Worm (Caenorhabditis elegans) whole organism, L2 larva: ENCODE data around the gene T07E3.3.

Source experiments
- C34F6.9 ChIP-seq: fragments of 150-350 bp; optimal IDR thresholded peaks from 2 replicates; lab custom pipeline; 2014; ENCODE audit warnings: missing biosample characterization, missing genetic modification characterization
- F13H6.1 ChIP-seq: sonication (generic microtip); optimal IDR thresholded peaks from 2 replicates; lab custom pipeline; 2016; ENCODE audit warnings: missing genetic modification characterization, missing compliant biosample characterization
- R02D3.7 ChIP-seq: fragments of 150-350 bp; optimal IDR thresholded peaks from 2 replicates; lab custom pipeline; 2014; ENCODE audit warnings: missing biosample characterization, missing genetic modification characterization
- Y55F3AM.14 ChIP-seq: fragments of 200-800 bp; sonication (Bioruptor generic); optimal IDR thresholded peaks from 2 replicates; lab custom pipeline; 2018; ENCODE audit warnings: mild to moderate bottlenecking, missing genetic modification characterization, missing compliant biosample characterization
- alr-1 ChIP-seq: fragments of 150-350 bp; optimal IDR thresholded peaks from 2 replicates; lab custom pipeline; 2014; ENCODE audit warnings: missing biosample characterization, missing genetic modification characterization
- ama-1 ChIP-seq: fragments of 150-350 bp; optimal IDR thresholded peaks from 2 replicates; lab custom pipeline; 2018; ENCODE audit warnings: inconsistent platforms
- blmp-1 ChIP-seq: sonication (generic microtip); optimal IDR thresholded peaks from 2 replicates; lab custom pipeline; 2017; ENCODE audit warnings: missing genetic modification characterization, mild to moderate bottlenecking, missing compliant biosample characterization, antibody characterized with exemption, moderate library complexity; ENCODE audit not compliant: insufficient read depth
- ceh-16 ChIP-seq: fragments of 150-350 bp; optimal IDR thresholded peaks from 2 replicates; lab custom pipeline; 2014; ENCODE audit warnings: missing biosample characterization, missing genetic modification characterization
- crh-2 ChIP-seq: sonication (generic microtip); optimal IDR thresholded peaks from 2 replicates; lab custom pipeline; 2017; ENCODE audit warnings: missing biosample characterization, missing genetic modification characterization
- dmd-4 ChIP-seq: sonication (generic microtip); optimal IDR thresholded peaks from 2 replicates; lab custom pipeline; 2017; ENCODE audit warnings: missing biosample characterization, missing genetic modification characterization
- egl-27 ChIP-seq: sonication (generic microtip); optimal IDR thresholded peaks from 3 replicates; lab custom pipeline; 2017; ENCODE audit warnings: missing biosample characterization, missing genetic modification reagents, missing genetic modification characterization
- elt-1 ChIP-seq: fragments of 150-350 bp; optimal IDR thresholded peaks from 2 replicates; lab custom pipeline; 2014; ENCODE audit warnings: missing biosample characterization, missing genetic modification characterization
- elt-3 ChIP-seq: sonication (generic microtip); optimal IDR thresholded peaks from 2 replicates; lab custom pipeline; 2017; ENCODE audit warnings: missing biosample characterization, missing genetic modification characterization
- fos-1 ChIP-seq: fragments of 150-350 bp; optimal IDR thresholded peaks from 2 replicates; lab custom pipeline; 2014; ENCODE audit warnings: missing biosample characterization, missing genetic modification characterization
- gmeb-1 ChIP-seq: fragments of 150-350 bp; optimal IDR thresholded peaks from 2 replicates; lab custom pipeline; 2014; ENCODE audit warnings: missing biosample characterization, missing genetic modification characterization
- lin-11 ChIP-seq: fragments of 150-350 bp; sonication (generic microtip); optimal IDR thresholded peaks from 2 replicates; lab custom pipeline; 2014; ENCODE audit warnings: missing biosample characterization, missing genetic modification characterization, inconsistent platforms, mixed read lengths
- lin-13 ChIP-seq: fragments of 150-350 bp; optimal IDR thresholded peaks from 2 replicates; lab custom pipeline; 2014; ENCODE audit warnings: missing biosample characterization, missing genetic modification reagents, missing genetic modification characterization
- lin-39 ChIP-seq: fragments of 150-350 bp; optimal IDR thresholded peaks from 2 replicates; lab custom pipeline; 2014; ENCODE audit warnings: missing biosample characterization, missing genetic modification reagents, missing genetic modification characterization
- lsy-2 ChIP-seq, 2 experiments: fragments of 150-350 bp in 1 of 2; sonication (generic microtip) in 1 of 2; optimal IDR thresholded peaks; 2 replicates each; lab custom pipeline; 2014 to 2017; ENCODE audit warnings: missing biosample characterization in 2 of 2, missing genetic modification characterization in 2 of 2
- mab-5 ChIP-seq: fragments of 150-350 bp; optimal IDR thresholded peaks from 2 replicates; lab custom pipeline; 2014; ENCODE audit warnings: missing biosample characterization, missing genetic modification characterization
- mbf-1 ChIP-seq: sonication (generic microtip); optimal IDR thresholded peaks from 2 replicates; lab custom pipeline; 2017; ENCODE audit warnings: missing biosample characterization, missing genetic modification characterization
- mdl-1 ChIP-seq, 2 experiments: fragments of 150-350 bp in 1 of 2; sonication (generic microtip) in 1 of 2; optimal IDR thresholded peaks; 2 replicates each; lab custom pipeline; 2017; ENCODE audit warnings: missing biosample characterization in 2 of 2, missing genetic modification characterization in 2 of 2
- nhr-10 ChIP-seq: sonication (generic microtip); optimal IDR thresholded peaks from 2 replicates; lab custom pipeline; 2017; ENCODE audit warnings: missing biosample characterization, missing genetic modification characterization
- nhr-11 ChIP-seq: fragments of 150-350 bp; optimal IDR thresholded peaks from 2 replicates; lab custom pipeline; 2014; ENCODE audit warnings: missing biosample characterization, missing genetic modification characterization
- nhr-129 ChIP-seq: fragments of 150-350 bp; optimal IDR thresholded peaks from 2 replicates; lab custom pipeline; 2014; ENCODE audit warnings: missing biosample characterization, missing genetic modification characterization
- nhr-21 ChIP-seq: fragments of 150-350 bp; optimal IDR thresholded peaks from 2 replicates; lab custom pipeline; 2014; ENCODE audit warnings: missing biosample characterization, missing genetic modification characterization
- nhr-23 ChIP-seq: fragments of 150-350 bp; optimal IDR thresholded peaks from 2 replicates; lab custom pipeline; 2014; ENCODE audit warnings: missing biosample characterization, missing genetic modification reagents, missing genetic modification characterization
- nhr-25 ChIP-seq: fragments of 150-350 bp; sonication (generic microtip); optimal IDR thresholded peaks from 3 replicates; lab custom pipeline; 2014; ENCODE audit warnings: missing biosample characterization, missing genetic modification characterization
- nhr-6 ChIP-seq: fragments of 150-350 bp; optimal IDR thresholded peaks from 2 replicates; lab custom pipeline; 2014; ENCODE audit warnings: missing biosample characterization, missing genetic modification characterization
- nhr-77 ChIP-seq: fragments of 150-350 bp; optimal IDR thresholded peaks from 2 replicates; lab custom pipeline; 2014; ENCODE audit warnings: missing biosample characterization, missing genetic modification characterization
- peb-1 ChIP-seq: fragments of 150-350 bp; optimal IDR thresholded peaks from 2 replicates; lab custom pipeline; 2014; ENCODE audit warnings: missing biosample characterization, missing genetic modification characterization
- skn-1 ChIP-seq: sonication (generic microtip); optimal IDR thresholded peaks from 2 replicates; lab custom pipeline; 2017; ENCODE audit warnings: missing biosample characterization, missing genetic modification characterization
- sma-9 ChIP-seq, 2 experiments: fragments of 150-350 bp in 1 of 2; sonication (generic microtip) in 1 of 2; optimal IDR thresholded peaks; 2 replicates each; lab custom pipeline; 2014 to 2016; ENCODE audit warnings: missing genetic modification characterization in 2 of 2, mild to moderate bottlenecking in 1 of 2, missing biosample characterization in 1 of 2, missing compliant biosample characterization in 1 of 2, missing genetic modification reagents in 1 of 2, moderate library complexity in 1 of 2
- unc-39 ChIP-seq: fragments of 150-350 bp; optimal IDR thresholded peaks from 2 replicates; lab custom pipeline; 2014; ENCODE audit warnings: missing biosample characterization, missing genetic modification characterization
- unc-62 ChIP-seq: fragments of 150-350 bp; optimal IDR thresholded peaks from 2 replicates; lab custom pipeline; 2014; ENCODE audit warnings: missing biosample characterization, missing genetic modification reagents, missing genetic modification characterization
- zag-1 ChIP-seq: fragments of 150-350 bp; optimal IDR thresholded peaks from 2 replicates; lab custom pipeline; 2014; ENCODE audit warnings: missing biosample characterization, missing genetic modification characterization
- ztf-1 ChIP-seq: fragments of 200-800 bp; sonication (Bioruptor generic); conservative IDR thresholded peaks from 2 replicates; pipeline ENCODE4 v1.3.6; 2022; ENCODE audit warnings: missing genetic modification characterization, missing compliant biosample characterization
- ztf-11 ChIP-seq: sonication (generic microtip); optimal IDR thresholded peaks from 2 replicates; lab custom pipeline; 2017; ENCODE audit warnings: missing biosample characterization, missing genetic modification characterization
- ztf-4 ChIP-seq: fragments of 150-350 bp; optimal IDR thresholded peaks from 2 replicates; lab custom pipeline; 2014; ENCODE audit warnings: missing biosample characterization, missing genetic modification characterization

Gene T07E3.3

ce11 chrIII:6872534-6873150, 31.0 kb upstream of the T07E3.3 start, which contains the start of gene K04C2.3 (continued):
- peak; percentile 7 for TF ChIP-seq nhr-25 (tag; lab: Kevin White, UChicago)
- TF ChIP-seq mdl-1 (tag; optimal IDR thresholded peaks at IDR 0.05; lab: Kevin White, UChicago) = no peak
- TF ChIP-seq, all 48 proteins: peak for 6

- TF ChIP-seq unc-62 (no peak), ztf-4 (tag; lab: Kevin White, UChicago) (peak; percentile 24), lin-13 (GFP tag; lab: Kevin White, UChicago) (peak; percentile 68), fos-1 (tag; lab: Kevin White, UChicago) (no peak), nhr-6 (peak; percentile 2), ama-1 (lab: Kevin White, UChicago) (peak; percentile 23), mab-5 (no peak), F13H6.1 (tag; lab: Kevin White, UChicago) (peak; percentile 38), nhr-10 (no peak), lsy-2 (tag; optimal IDR thresholded peaks at IDR 0.05; lab: Kevin White, UChicago) (peak in 1 of 2 experiments; percentile 59), nhr-21 (no peak), sma-9 (GFP tag; optimal IDR thresholded peaks at IDR 0.05; lab: Kevin White, UChicago) (peak; percentile 47), sma-9 (tag; optimal IDR thresholded peaks at IDR 0.05; lab: Kevin White, UChicago) (no peak), ztf-1 (GFP tag; lab: Robert Waterston, UW) (no peak), nhr-129 (peak; percentile 36)
- TF ChIP-seq, all 48 proteins: peak for 8
Measured at ce11 chrIII:6873724-6874123, 30.0 kb upstream of the T07E3.3 start.

ce11 chrIII:6880797-6881196, 22.9 kb upstream of the T07E3.3 start, which contains the start of gene K04C2.7:
Gene K04C2.7, plus strand, starts transcription at chrIII:6881097.
- TF ChIP-seq mdl-1 (tag; optimal IDR thresholded peaks at IDR 0.05; lab: Kevin White, UChicago) = no peak
- TF ChIP-seq crh-2 (tag; lab: Kevin White, UChicago) = no peak
- no peak for TF ChIP-seq ama-1 (lab: Kevin White, UChicago)
- TF ChIP-seq C34F6.9 (tag; lab: Kevin White, UChicago) = no peak
- TF ChIP-seq ceh-16 = no peak
- TF ChIP-seq lsy-2 (tag; optimal IDR thresholded peaks at IDR 0.05; lab: Kevin White, UChicago) = peak in 1 of 2 experiments; percentile 4
- no peak for TF ChIP-seq nhr-6
- TF ChIP-seq zag-1 (tag; lab: Kevin White, UChicago) = no peak
- TF ChIP-seq unc-39 = no peak
- TF ChIP-seq ztf-11 (tag; lab: Kevin White, UChicago) = no peak
- no peak for TF ChIP-seq Y55F3AM.14 (GFP tag; lab: Kevin White, UChicago)
- TF ChIP-seq mbf-1 (tag; lab: Kevin White, UChicago) = no peak
- TF ChIP-seq R02D3.7 = no peak
- peak; percentile 5 for TF ChIP-seq nhr-21
- TF ChIP-seq, all 48 proteins: peak for 2

ce11 chrIII:6881745-6882144, 21.9 kb upstream of the T07E3.3 start:
- TF ChIP-seq ceh-16 (no peak), elt-3 (tag; lab: Kevin White, UChicago) (no peak), lin-13 (GFP tag; lab: Kevin White, UChicago) (no peak), nhr-129 (no peak), alr-1 (tag; lab: Kevin White, UChicago) (no peak), peb-1 (tag; lab: Kevin White, UChicago) (no peak), nhr-25 (tag; lab: Kevin White, UChicago) (no peak), nhr-11 (tag; lab: Kevin White, UChicago) (no peak), skn-1 (tag; lab: Kevin White, UChicago) (no peak), egl-27 (tag; lab: Kevin White, UChicago) (no peak), nhr-21 (no peak)

- no peak for TF ChIP-seq crh-2 (tag; lab: Kevin White, UChicago)
- no peak for TF ChIP-seq nhr-77 (tag; lab: Kevin White, UChicago)
- no peak for TF ChIP-seq peb-1 (tag; lab: Kevin White, UChicago)
- TF ChIP-seq R02D3.7 = no peak
- TF ChIP-seq lin-11 (tag; lab: Kevin White, UChicago) = no peak
- TF ChIP-seq ztf-11 (tag; lab: Kevin White, UChicago) = no peak
- TF ChIP-seq blmp-1 = no peak
- no peak for TF ChIP-seq dmd-4 (tag; lab: Kevin White, UChicago)
- TF ChIP-seq nhr-21 = no peak
- TF ChIP-seq nhr-23 = no peak
- no peak for TF ChIP-seq gmeb-1 (tag; lab: Kevin White, UChicago)
- no peak for TF ChIP-seq lin-39 (tag; lab: Kevin White, UChicago)
- no peak for TF ChIP-seq nhr-6
- no peak for TF ChIP-seq elt-1 (tag; lab: Kevin White, UChicago)
- TF ChIP-seq mbf-1 (tag; lab: Kevin White, UChicago) = no peak
- TF ChIP-seq nhr-11 (tag; lab: Kevin White, UChicago) = no peak
- no peak for TF ChIP-seq unc-62
Measured at ce11 chrIII:6884203-6884602, 19.5 kb upstream of the T07E3.3 start, which contains the start of gene med-2. Gene med-2, plus strand, starts transcription at chrIII:6884503.
